Worm (Caenorhabditis elegans): ENCODE data around the gene pitr-6.

ce11 chrII:12467047-12467446 is 21.9 kb downstream of the pitr-6 start, which contains the start of gene srg-16:
- no peak for TF ChIP-seq W03F9.2 (tag; optimal IDR thresholded peaks at IDR 0.05)
- TF ChIP-seq him-1 (tag; optimal IDR thresholded peaks at IDR 0.05): no peak
